Fruit fly (Drosophila melanogaster): ENCODE measurements around the gene JMJD6.

Gene JMJD6

dm6 chr3R:22368077-22368776 is 6.1 kb upstream of the JMJD6 start (continued):
- TF ChIP-seq CG1024 (GFP tag; IDR thresholded peaks at IDR 0.05) (no peak), pzg (GFP tag; optimal IDR thresholded peaks at IDR 0.05) (peak; percentile 1), ewg (GFP tag; optimal IDR thresholded peaks at IDR 0.05) (peak; percentile 92), CG17385 (GFP tag; optimal IDR thresholded peaks at IDR 0.05) (no peak), sna (GFP tag; IDR thresholded peaks at IDR 0.05; ENCODE audit: partially characterized antibody) (peak; percentile 72), CG31224 (GFP tag; IDR thresholded peaks at IDR 0.05) (no peak), CG34376 (GFP tag; optimal IDR thresholded peaks at IDR 0.05) (peak; percentile 54), GATAe (GFP tag; conservative IDR thresholded peaks at IDR 0.05) (peak; percentile 12; the same call in 1 of the 2 replicates), CG8290 (GFP tag; optimal IDR thresholded peaks at IDR 0.05) (no peak), CG8290 (tag; optimal IDR thresholded peaks at IDR 0.05) (peak in 1 of 2 experiments; percentile 33), CG10267 (tag; optimal IDR thresholded peaks at IDR 0.05) (no peak), Bgb (GFP tag; IDR thresholded peaks at IDR 0.05; ENCODE audit: partially characterized antibody) (peak; percentile 66), CG14710 (tag; optimal IDR thresholded peaks at IDR 0.05) (peak; percentile 25), CG15696 (tag; optimal IDR thresholded peaks at IDR 0.05) (no peak), MBD-R2 (GFP tag; IDR thresholded peaks at IDR 0.05) (0 out of 2 replicates have a peak, but pooled peaks have one; percentile 8), CG16779 (GFP tag; IDR thresholded peaks at IDR 0.05) (peak; percentile 55; the same call in 1 of the 2 replicates), CG4707 (GFP tag; optimal IDR thresholded peaks at IDR 0.05) (peak; percentile 97), ap (GFP tag; IDR thresholded peaks at IDR 0.05) (no peak), mld (GFP tag; IDR thresholded peaks at IDR 0.05; ENCODE audit: partially characterized antibody) (0 out of 3 replicates have a peak, but pooled peaks have one; percentile 11), nerfin-2 (GFP tag; IDR thresholded peaks at IDR 0.05; ENCODE audit: partially characterized antibody) (peak; percentile 26; the same call in 1 of the 2 replicates), salm (tag; optimal IDR thresholded peaks at IDR 0.05) (no peak), Ravus (GFP tag; IDR thresholded peaks at IDR 0.05) (no peak), CG7987 (GFP tag; optimal IDR thresholded peaks at IDR 0.05) (peak; percentile 98), CG8089 (GFP tag; optimal IDR thresholded peaks at IDR 0.05) (no peak), BEAF-32 (GFP tag; optimal IDR thresholded peaks at IDR 0.05) (peak; percentile 25), pros (GFP tag; optimal IDR thresholded peaks at IDR 0.05) (no peak), CG9437 (GFP tag; optimal IDR thresholded peaks at IDR 0.05) (no peak), CHES-1-like (GFP tag; optimal IDR thresholded peaks at IDR 0.05) (no peak), ken (GFP tag; IDR thresholded peaks at IDR 0.05) (0 out of 3 replicates have a peak, but pooled peaks have one; percentile 29), CG18262 (tag; optimal IDR thresholded peaks at IDR 0.05) (no peak), cas (GFP tag; IDR thresholded peaks at IDR 0.05) (no peak), abd-A (tag; optimal IDR thresholded peaks at IDR 0.05) (peak; percentile 38), run (tag; optimal IDR thresholded peaks at IDR 0.05) (no peak), ase (GFP tag; IDR thresholded peaks at IDR 0.05) (peak; percentile 42; the same call in 1 of the 3 replicates), Scr (GFP tag; IDR thresholded peaks at IDR 0.05; ENCODE audit: partially characterized antibody) (peak; percentile 67), cg (GFP tag; optimal IDR thresholded peaks at IDR 0.05) (peak; percentile 11), tx (GFP tag; optimal IDR thresholded peaks at IDR 0.05) (no peak), CG6654 (GFP tag; optimal IDR thresholded peaks at IDR 0.05) (peak; percentile 2), Trl (optimal IDR thresholded peaks at IDR 0.05) (peak in 1 of 2 experiments; percentile 7), Trl (GFP tag; optimal IDR thresholded peaks at IDR 0.05) (no peak), HLH4C (GFP tag; IDR thresholded peaks at IDR 0.05; ENCODE audit: partially characterized antibody) (peak; percentile 37; the same call in 2 of the 3 replicates), nom (GFP tag; optimal IDR thresholded peaks at IDR 0.05) (peak; percentile 16), Poxn (GFP tag; IDR thresholded peaks at IDR 0.05) (no peak), pho (GFP tag; optimal IDR thresholded peaks at IDR 0.05) (no peak), Hr39 (optimal IDR thresholded peaks at IDR 0.05) (no peak), repo (GFP tag; optimal IDR thresholded peaks at IDR 0.05) (no peak), btn (GFP tag; optimal IDR thresholded peaks at IDR 0.05) (no peak), lola (GFP tag; optimal IDR thresholded peaks at IDR 0.05) (peak in 1 of 3 experiments; percentile 27), Pdp1 (GFP tag; optimal IDR thresholded peaks at IDR 0.05) (peak in 1 of 2 experiments; percentile 96)

Measured in whole organism, embryonic.